Worm (Caenorhabditis elegans) whole organism, L1 larva: ENCODE results near the gene mlt-11.
"Not testable (repeated sequence)": the region's sequence is repeated elsewhere in the genome, so short reads cannot be mapped to it uniquely, and the experiment has no call there.

Experiments
- F16B12.6 ChIP-seq: fragments of 150-350 bp; optimal IDR thresholded peaks from 2 replicates; lab custom pipeline; 2014; ENCODE audit warnings: missing biosample characterization, missing genetic modification characterization
- alr-1 ChIP-seq: fragments of 200-800 bp; sonication (Bioruptor generic); optimal IDR thresholded peaks from 2 replicates; lab custom pipeline; 2018; ENCODE audit warnings: borderline replicate concordance, mild to moderate bottlenecking, missing genetic modification characterization, missing compliant biosample characterization
- ceh-8 ChIP-seq: fragments of 200-800 bp; sonication (Bioruptor generic); optimal IDR thresholded peaks from 2 replicates; lab custom pipeline; 2018; ENCODE audit warnings: mild to moderate bottlenecking, missing genetic modification characterization, moderate library complexity, missing compliant biosample characterization
- ceh-82 ChIP-seq, 3 experiments: fragments of 150-350 bp in 1 of 3; sonication (generic microtip) in 2 of 3; optimal IDR thresholded peaks; 2 replicates each; lab custom pipeline; 2014 to 2017; ENCODE audit warnings: missing biosample characterization in 3 of 3, missing genetic modification characterization in 3 of 3
- ceh-88 ChIP-seq: fragments of 200-800 bp; sonication (Bioruptor generic); IDR thresholded peaks from 2 replicates; pipeline ENCODE4 v1.3.6; 2022; ENCODE audit warnings: missing genetic modification characterization, missing compliant biosample characterization
- dpl-1 ChIP-seq, 3 experiments: fragments of 150-350 bp in 2 of 3; sonication (generic microtip) in 1 of 3; optimal IDR thresholded peaks; 2 replicates each; lab custom pipeline; 2014 to 2017; ENCODE audit warnings: missing biosample characterization in 3 of 3, missing genetic modification characterization in 3 of 3, missing genetic modification reagents in 3 of 3
- dsc-1 ChIP-seq: sonication (generic microtip); optimal IDR thresholded peaks from 2 replicates; lab custom pipeline; 2016; ENCODE audit warnings: mild to moderate bottlenecking, missing genetic modification characterization, missing compliant biosample characterization
- efl-1 ChIP-seq, 4 experiments: fragments of 150-350 bp; optimal IDR thresholded peaks in 3 of 4; peaks in 1 of 4; 1 replicate in 1 of 4; 2 replicates in 3 of 4; lab custom pipeline; 2014; ENCODE audit warnings: missing biosample characterization in 2 of 4, missing genetic modification characterization in 2 of 4, missing genetic modification reagents in 2 of 4
- egl-27 ChIP-seq, 2 experiments: fragments of 150-350 bp in 1 of 2; sonication (generic microtip); optimal IDR thresholded peaks; 3 replicates each; lab custom pipeline; 2017 to 2018; ENCODE audit warnings: missing biosample characterization in 2 of 2, missing genetic modification characterization in 2 of 2, missing genetic modification reagents in 2 of 2
- elt-2 ChIP-seq: sonication (generic microtip); optimal IDR thresholded peaks from 2 replicates; lab custom pipeline; 2016; ENCODE audit warnings: missing genetic modification characterization, mild to moderate bottlenecking, inconsistent platforms, missing compliant biosample characterization, missing genetic modification reagents
- elt-3 ChIP-seq, 6 experiments: fragments of 150-350 bp in 1 of 6; sonication (generic microtip); optimal IDR thresholded peaks; 2 replicates each; lab custom pipeline; 2017 to 2018; ENCODE audit warnings: missing biosample characterization in 6 of 6, missing genetic modification characterization in 6 of 6, inconsistent platforms in 1 of 6
- ets-5 ChIP-seq: fragments of 200-800 bp; sonication (Bioruptor generic); IDR thresholded peaks from 2 replicates; pipeline ENCODE4 v1.3.6; 2022; ENCODE audit warnings: missing genetic modification characterization, missing compliant biosample characterization
- fkh-8 ChIP-seq: sonication (generic microtip); optimal IDR thresholded peaks from 2 replicates; lab custom pipeline; 2016; ENCODE audit warnings: mild to moderate bottlenecking, missing genetic modification characterization, missing compliant biosample characterization
- hpl-2 ChIP-seq: fragments of 150-350 bp; optimal IDR thresholded peaks from 2 replicates; lab custom pipeline; 2014; ENCODE audit warnings: missing biosample characterization, missing genetic modification reagents, missing genetic modification characterization
- isw-1 ChIP-seq: fragments of 200-800 bp; sonication (Bioruptor generic); IDR thresholded peaks from 2 replicates; pipeline ENCODE4 v1.3.6; 2022; ENCODE audit warnings: missing genetic modification characterization, missing compliant biosample characterization
- lin-14 ChIP-seq: fragments of 200-800 bp; sonication (Bioruptor generic); optimal IDR thresholded peaks from 2 replicates; lab custom pipeline; 2018; ENCODE audit warnings: mild to moderate bottlenecking, missing genetic modification characterization, moderate library complexity, missing compliant biosample characterization
- lin-35 ChIP-seq, 2 experiments: fragments of 150-350 bp; optimal IDR thresholded peaks; 2 replicates each; lab custom pipeline; 2014; ENCODE audit warnings: missing biosample characterization in 2 of 2, missing genetic modification characterization in 2 of 2, missing genetic modification reagents in 2 of 2
- lin-39 ChIP-seq: fragments of 150-350 bp; optimal IDR thresholded peaks from 2 replicates; lab custom pipeline; 2014; ENCODE audit warnings: missing biosample characterization, missing genetic modification reagents, missing genetic modification characterization
- lsy-2 ChIP-seq, 2 experiments: fragments of 150-350 bp; optimal IDR thresholded peaks; 2 replicates each; lab custom pipeline; 2014; ENCODE audit warnings: missing biosample characterization in 2 of 2, missing genetic modification characterization in 2 of 2
- mdl-1 ChIP-seq, 2 experiments: fragments of 150-350 bp; optimal IDR thresholded peaks; 2 replicates each; lab custom pipeline; 2014 to 2017; ENCODE audit warnings: missing biosample characterization in 2 of 2, missing genetic modification characterization in 2 of 2, inconsistent platforms in 1 of 2
- mef-2 ChIP-seq: fragments of 150-350 bp; optimal IDR thresholded peaks from 2 replicates; lab custom pipeline; 2014; ENCODE audit warnings: missing biosample characterization, missing genetic modification characterization
- mep-1 ChIP-seq: fragments of 150-350 bp; optimal IDR thresholded peaks from 2 replicates; lab custom pipeline; 2014; ENCODE audit warnings: missing biosample characterization, missing genetic modification characterization
- nhr-19 ChIP-seq: fragments of 200-800 bp; sonication (Bioruptor generic); conservative IDR thresholded peaks from 2 replicates; pipeline ENCODE4 v1.3.6; 2022; ENCODE audit warnings: missing genetic modification characterization, missing compliant biosample characterization
- nhr-20 ChIP-seq: sonication (generic microtip); optimal IDR thresholded peaks from 2 replicates; lab custom pipeline; 2016; ENCODE audit warnings: mild to moderate bottlenecking, missing genetic modification characterization, missing compliant biosample characterization
- nhr-237 ChIP-seq: fragments of 150-350 bp; optimal IDR thresholded peaks from 2 replicates; lab custom pipeline; 2014; ENCODE audit warnings: missing biosample characterization, missing genetic modification characterization
- nhr-47 ChIP-seq: sonication (generic microtip); optimal IDR thresholded peaks from 2 replicates; lab custom pipeline; 2016; ENCODE audit warnings: mild to moderate bottlenecking, missing genetic modification characterization, moderate library complexity, missing compliant biosample characterization
- nhr-71 ChIP-seq: sonication (generic microtip); optimal IDR thresholded peaks from 2 replicates; lab custom pipeline; 2016; ENCODE audit warnings: mild to moderate bottlenecking, missing genetic modification characterization, moderate library complexity, missing compliant biosample characterization
- nhr-90 ChIP-seq: sonication (generic microtip); optimal IDR thresholded peaks from 2 replicates; lab custom pipeline; 2016; ENCODE audit warnings: mild to moderate bottlenecking, missing genetic modification characterization, missing compliant biosample characterization; ENCODE audit not compliant: poor library complexity
- pag-3 ChIP-seq: sonication (generic microtip); optimal IDR thresholded peaks from 2 replicates; lab custom pipeline; 2017; ENCODE audit warnings: missing genetic modification characterization, mild to moderate bottlenecking, missing compliant biosample characterization, antibody characterized with exemption, borderline replicate concordance; ENCODE audit not compliant: insufficient read depth
- rnt-1 ChIP-seq: sonication (generic microtip); optimal IDR thresholded peaks from 2 replicates; lab custom pipeline; 2016; ENCODE audit warnings: mild to moderate bottlenecking, missing genetic modification characterization, moderate library complexity, missing compliant biosample characterization
- snpc-4 ChIP-seq: fragments of 150-350 bp; optimal IDR thresholded peaks from 2 replicates; lab custom pipeline; 2014; ENCODE audit warnings: missing biosample characterization, missing genetic modification characterization
- snu-23 ChIP-seq: sonication (generic microtip); optimal IDR thresholded peaks from 2 replicates; lab custom pipeline; 2016; ENCODE audit warnings: missing genetic modification characterization, missing compliant biosample characterization
- swsn-7 ChIP-seq: sonication (generic microtip); optimal IDR thresholded peaks from 2 replicates; lab custom pipeline; 2016; ENCODE audit warnings: missing genetic modification characterization, missing compliant biosample characterization
- tbx-2 ChIP-seq: sonication (generic microtip); optimal IDR thresholded peaks from 2 replicates; lab custom pipeline; 2016; ENCODE audit warnings: missing genetic modification characterization, missing compliant biosample characterization
- unc-130 ChIP-seq: fragments of 150-350 bp; optimal IDR thresholded peaks from 2 replicates; lab custom pipeline; 2017; ENCODE audit warnings: missing biosample characterization, missing genetic modification characterization, inconsistent platforms
- xbp-1 ChIP-seq: sonication (generic microtip); optimal IDR thresholded peaks from 2 replicates; lab custom pipeline; 2016; ENCODE audit warnings: missing genetic modification characterization, missing compliant biosample characterization

The mlt-11 gene

ce11 chrV:20693968-20694367, 27.0 kb downstream of the mlt-11 start:
- TF ChIP-seq mep-1 (tag; lab: Kevin White, UChicago) (peak; percentile 40), lin-39 (tag; lab: Kevin White, UChicago) (peak; percentile 12), lsy-2 (tag; optimal IDR thresholded peaks at IDR 0.05; lab: Kevin White, UChicago) (peak; percentile 4 to 53), elt-2 (tag; lab: Kevin White, UChicago) (peak; percentile 19), elt-3 (tag; optimal IDR thresholded peaks at IDR 0.05; lab: Kevin White, UChicago) (peak in 2 of 6 experiments; percentile 6 to 21), ceh-8 (no peak), nhr-19 (GFP tag; lab: Robert Waterston, UW) (peak; percentile 30; the same call in 1 of the 2 replicates), tbx-2 (peak; percentile 10), nhr-90 (tag; lab: Kevin White, UChicago) (peak; percentile 64), efl-1 (optimal IDR thresholded peaks at IDR 0.05; lab: Kevin White, UChicago) (peak; percentile 2 to 18), efl-1 (GFP tag; optimal IDR thresholded peaks at IDR 0.05 in 1 of 2; lab: Kevin White, UChicago) (peak in 1 of 2 experiments; percentile 91), mef-2 (tag; lab: Kevin White, UChicago) (no peak), snu-23 (GFP tag; lab: Kevin White, UChicago) (peak; percentile 50), nhr-71 (peak; percentile 58), ceh-82 (tag; optimal IDR thresholded peaks at IDR 0.05; lab: Kevin White, UChicago) (peak in 1 of 3 experiments; percentile 4), mdl-1 (tag; optimal IDR thresholded peaks at IDR 0.05; lab: Kevin White, UChicago) (peak in 1 of 2 experiments; percentile 20), egl-27 (tag; optimal IDR thresholded peaks at IDR 0.05; lab: Kevin White, UChicago) (no peak), ceh-88 (GFP tag; lab: Robert Waterston, UW) (no peak), lin-14 (GFP tag; lab: Kevin White, UChicago) (peak; percentile 23), nhr-20 (peak; percentile 45), lin-35 (GFP tag; optimal IDR thresholded peaks at IDR 0.05; lab: Kevin White, UChicago) (peak; percentile 12 to 47), swsn-7 (tag; lab: Kevin White, UChicago) (peak; percentile 40), hpl-2 (GFP tag; lab: Kevin White, UChicago) (peak; percentile 6), pag-3 (tag; lab: Kevin White, UChicago) (no peak), F16B12.6 (tag; lab: Kevin White, UChicago) (no peak), nhr-47 (tag; lab: Kevin White, UChicago) (peak; percentile 67), dsc-1 (peak; percentile 6), unc-130 (tag; lab: Kevin White, UChicago) (no peak), alr-1 (tag; lab: Kevin White, UChicago) (no peak), dpl-1 (GFP tag; optimal IDR thresholded peaks at IDR 0.05; lab: Kevin White, UChicago) (peak in 1 of 3 experiments; percentile 17), xbp-1 (tag; lab: Kevin White, UChicago) (peak; percentile 15), rnt-1 (tag; lab: Kevin White, UChicago) (peak; percentile 3), nhr-237 (no peak), fkh-8 (tag; lab: Kevin White, UChicago) (peak; percentile 9), snpc-4 (peak; percentile 15)

DNA sequence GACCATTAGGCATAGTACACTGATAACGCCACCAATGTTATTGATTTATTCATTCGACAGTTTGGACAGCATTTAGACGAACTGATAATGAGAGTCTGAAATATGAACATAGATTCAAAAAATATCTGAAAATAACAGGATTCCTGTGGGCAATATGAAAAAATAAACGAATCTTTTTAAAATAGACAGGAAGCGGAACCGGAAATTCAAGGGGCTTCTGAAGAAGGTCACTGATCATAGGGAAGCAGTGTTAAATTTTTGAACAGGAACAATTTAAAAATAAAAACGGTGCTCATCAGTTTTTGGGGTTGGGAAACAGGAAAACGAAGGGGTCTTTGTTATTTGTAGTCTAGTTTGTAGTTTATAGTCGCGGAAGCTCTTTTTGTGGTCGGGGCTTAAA, 31.3 kb downstream of the mlt-11 start, which contains the start of gene F53F8.7:
F53F8.7 (minus strand) TSS at position 101 of the 400 bp plus-strand sequence.
- TF ChIP-seq isw-1 (GFP tag; lab: Robert Waterston, UW) (no peak), xbp-1 (tag; lab: Kevin White, UChicago) (no peak), ets-5 (GFP tag; lab: Robert Waterston, UW) (no peak)

DNA sequence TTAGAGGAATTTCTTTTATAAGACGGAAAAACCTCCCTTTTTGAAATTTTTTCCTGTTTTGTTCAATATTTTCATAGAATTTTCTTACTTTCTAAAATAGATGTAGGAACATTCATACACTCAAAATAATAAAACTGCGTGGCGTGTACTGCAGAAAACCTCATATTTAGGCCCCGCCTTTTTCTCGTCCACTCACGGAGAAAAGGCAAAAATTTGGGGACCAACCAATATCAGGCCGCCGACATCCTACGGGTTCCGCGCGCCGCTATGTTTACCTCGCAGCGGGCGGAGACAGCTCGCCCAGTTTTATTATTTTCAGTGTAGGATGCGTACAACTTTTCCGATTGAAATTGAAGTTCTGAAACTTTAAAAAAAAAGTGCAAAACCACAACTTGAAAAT, 31.8 kb downstream of the mlt-11 start:
- TF ChIP-seq nhr-47 (tag; lab: Kevin White, UChicago) (peak; percentile 37), efl-1 (GFP tag; optimal IDR thresholded peaks at IDR 0.05 in 1 of 2; lab: Kevin White, UChicago) (peak in 1 of 2 experiments; percentile 78), nhr-19 (GFP tag; lab: Robert Waterston, UW) (peak; percentile 37), nhr-71 (peak; percentile 34), lin-14 (GFP tag; lab: Kevin White, UChicago) (peak; percentile 2), snpc-4 (peak; percentile 91)
- not testable (repeated sequence) for TF ChIP-seq efl-1 (optimal IDR thresholded peaks at IDR 0.05; lab: Kevin White, UChicago)
